Fruit fly (Drosophila melanogaster) Kc167 (cell line): ENCODE data around the gene Fmr1.

Experiments used
- Myc ChIP-seq: fragments of >200 bp; optimal IDR thresholded peaks from 2 replicates; lab custom pipeline; 2017; ENCODE audit warnings: missing external identifiers
- Sin3A ChIP-seq: fragments of >200 bp; optimal IDR thresholded peaks from 2 replicates; lab custom pipeline; 2018; ENCODE audit warnings: missing external identifiers
- h ChIP-seq: fragments of >200 bp; optimal IDR thresholded peaks from 3 replicates; lab custom pipeline; 2018; ENCODE audit warnings: missing external identifiers
- insv ChIP-seq: fragments of >200 bp; optimal IDR thresholded peaks from 3 replicates; lab custom pipeline; 2018; ENCODE audit warnings: missing external identifiers
- psq ChIP-seq: fragments of >200 bp; optimal IDR thresholded peaks from 2 replicates; lab custom pipeline; 2017; ENCODE audit warnings: missing external identifiers
- ttk ChIP-seq: sonication (Bioruptor generic); optimal IDR thresholded peaks from 2 replicates; lab custom pipeline; 2017; ENCODE audit warnings: missing external identifiers

DNA sequence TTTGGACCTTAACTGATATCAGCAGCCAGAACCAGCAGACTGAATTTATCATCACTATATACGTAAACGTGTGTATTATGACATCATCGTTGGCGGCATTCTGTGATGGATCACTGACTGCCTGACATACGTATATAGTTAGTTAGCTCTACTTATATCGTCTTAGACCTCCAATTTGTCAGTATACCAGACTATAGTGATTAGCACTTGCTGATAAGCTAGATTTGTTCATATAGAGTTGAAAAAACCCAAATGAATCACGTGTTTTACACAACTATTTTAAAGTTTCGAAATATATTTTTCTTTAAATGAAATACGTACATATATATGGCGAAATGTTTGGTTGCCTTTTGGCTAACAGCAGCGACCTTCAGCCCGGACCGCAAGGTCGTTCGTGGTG, 14.2 kb downstream of the Fmr1 start:
- TF ChIP-seq Myc (lab: Kevin White, UChicago) (no peak), Sin3A (no peak), ttk (no peak), psq (lab: Kevin White, UChicago) (no peak), h (lab: Kevin White, UChicago) (no peak), insv (lab: Kevin White, UChicago) (no peak)
